Worm (Caenorhabditis elegans): ENCODE results near the gene hsd-2.

hsd-2 gene

ce11 chrX:4971427-4971826 is 33.6 kb upstream of the hsd-2 start (continued):
- TF ChIP-seq nhr-237 (tag; optimal IDR thresholded peaks at IDR 0.05) (no peak), lin-13 (GFP tag; optimal IDR thresholded peaks at IDR 0.05) (no peak), ama-1 (optimal IDR thresholded peaks at IDR 0.05) (no peak), zag-1 (tag; optimal IDR thresholded peaks at IDR 0.05) (no peak), unc-55 (GFP tag; optimal IDR thresholded peaks at IDR 0.05) (no peak), ZK546.5 (tag; optimal IDR thresholded peaks at IDR 0.05) (no peak), elt-1 (tag; optimal IDR thresholded peaks at IDR 0.05) (no peak), nhr-6 (tag; optimal IDR thresholded peaks at IDR 0.05) (no peak), nhr-10 (tag; optimal IDR thresholded peaks at IDR 0.05) (no peak), aly-2 (tag; optimal IDR thresholded peaks at IDR 0.05) (no peak), C34F6.9 (tag; optimal IDR thresholded peaks at IDR 0.05) (peak; percentile 27), nhr-11 (tag; optimal IDR thresholded peaks at IDR 0.05) (peak; percentile 48), ztf-1 (GFP tag; conservative IDR thresholded peaks at IDR 0.05) (no peak), alr-1 (tag; optimal IDR thresholded peaks at IDR 0.05) (no peak), elt-3 (tag; optimal IDR thresholded peaks at IDR 0.05) (no peak), peb-1 (tag; optimal IDR thresholded peaks at IDR 0.05) (peak; percentile 54), crh-2 (tag; optimal IDR thresholded peaks at IDR 0.05) (peak; percentile 74), fos-1 (tag; optimal IDR thresholded peaks at IDR 0.05) (peak; percentile 36)

- TF ChIP-seq nhr-10 (tag; optimal IDR thresholded peaks at IDR 0.05) = no peak
- TF ChIP-seq nhr-6 (tag; optimal IDR thresholded peaks at IDR 0.05) = no peak
- TF ChIP-seq zag-1 (tag; optimal IDR thresholded peaks at IDR 0.05) = no peak
- TF ChIP-seq nhr-129 (tag; optimal IDR thresholded peaks at IDR 0.05) = no peak
- TF ChIP-seq elt-1 (tag; optimal IDR thresholded peaks at IDR 0.05) = no peak
- peak; percentile 40 for TF ChIP-seq sma-9 (GFP tag; optimal IDR thresholded peaks at IDR 0.05)
- no peak for TF ChIP-seq sma-9 (tag; optimal IDR thresholded peaks at IDR 0.05)
- TF ChIP-seq F13H6.1 (tag; optimal IDR thresholded peaks at IDR 0.05) = peak; percentile 33
- no peak for TF ChIP-seq elt-3 (tag; optimal IDR thresholded peaks at IDR 0.05)
- no peak for TF ChIP-seq nhr-12 (tag; optimal IDR thresholded peaks at IDR 0.05)
- TF ChIP-seq alr-1 (tag; optimal IDR thresholded peaks at IDR 0.05) = no peak
- no peak for TF ChIP-seq ceh-16 (tag; optimal IDR thresholded peaks at IDR 0.05)
- TF ChIP-seq mbf-1 (tag; optimal IDR thresholded peaks at IDR 0.05) = no peak
- peak; percentile 15 for TF ChIP-seq blmp-1 (tag; optimal IDR thresholded peaks at IDR 0.05; ENCODE audit: insufficient read depth)
- no peak for TF ChIP-seq dmd-4 (tag; optimal IDR thresholded peaks at IDR 0.05)
- no peak for TF ChIP-seq ztf-4 (tag; optimal IDR thresholded peaks at IDR 0.05)
- no peak for TF ChIP-seq mdl-1 (tag; optimal IDR thresholded peaks at IDR 0.05)
- no peak for TF ChIP-seq ZK546.5 (tag; optimal IDR thresholded peaks at IDR 0.05)
- TF ChIP-seq C34F6.9 (tag; optimal IDR thresholded peaks at IDR 0.05) = no peak
- no peak for TF ChIP-seq nhr-77 (tag; optimal IDR thresholded peaks at IDR 0.05)
- TF ChIP-seq sma-3 (GFP tag; optimal IDR thresholded peaks at IDR 0.05) = peak; percentile 28
- TF ChIP-seq unc-55 (GFP tag; optimal IDR thresholded peaks at IDR 0.05) = no peak
- no peak for TF ChIP-seq ceh-82 (tag; optimal IDR thresholded peaks at IDR 0.05)
- TF ChIP-seq ztf-11 (tag; optimal IDR thresholded peaks at IDR 0.05) = no peak
- peak; percentile 9 for TF ChIP-seq nhr-21 (tag; optimal IDR thresholded peaks at IDR 0.05)
- TF ChIP-seq Y55F3AM.14 (GFP tag; optimal IDR thresholded peaks at IDR 0.05) = no peak
Measured at ce11 chrX:4972039-4972581, 32.9 kb upstream of the hsd-2 start.

ce11 chrX:4974486-4974885 is 30.6 kb upstream of the hsd-2 start:
- TF ChIP-seq egl-27 (tag; optimal IDR thresholded peaks at IDR 0.05) (no peak), ZK546.5 (tag; optimal IDR thresholded peaks at IDR 0.05) (no peak), Y55F3AM.14 (GFP tag; optimal IDR thresholded peaks at IDR 0.05) (no peak), lin-39 (tag; optimal IDR thresholded peaks at IDR 0.05) (no peak), peb-1 (tag; optimal IDR thresholded peaks at IDR 0.05) (no peak), C34F6.9 (tag; optimal IDR thresholded peaks at IDR 0.05) (no peak), nhr-23 (tag; optimal IDR thresholded peaks at IDR 0.05) (no peak), F13H6.1 (tag; optimal IDR thresholded peaks at IDR 0.05) (no peak), R02D3.7 (tag; optimal IDR thresholded peaks at IDR 0.05) (no peak), unc-62 (GFP tag; optimal IDR thresholded peaks at IDR 0.05) (no peak), ceh-16 (tag; optimal IDR thresholded peaks at IDR 0.05) (no peak), mbf-1 (tag; optimal IDR thresholded peaks at IDR 0.05) (no peak), nhr-237 (tag; optimal IDR thresholded peaks at IDR 0.05) (no peak), crh-2 (tag; optimal IDR thresholded peaks at IDR 0.05) (no peak), nhr-25 (tag; optimal IDR thresholded peaks at IDR 0.05) (no peak), ztf-1 (GFP tag; conservative IDR thresholded peaks at IDR 0.05) (no peak), skn-1 (tag; optimal IDR thresholded peaks at IDR 0.05) (no peak)
